Worm (Caenorhabditis elegans) whole organism, L3 larva: ENCODE results near the gene T28C12.2.

Experiments used
- R02D3.7 ChIP-seq: fragments of 150-350 bp; optimal IDR thresholded peaks from 2 replicates; lab custom pipeline; 2014; ENCODE audit warnings: missing biosample characterization, missing genetic modification characterization
- ZK546.5 ChIP-seq: sonication (generic microtip); optimal IDR thresholded peaks from 2 replicates; lab custom pipeline; 2017; ENCODE audit warnings: missing biosample characterization, missing genetic modification characterization
- aly-2 ChIP-seq: fragments of 150-350 bp; optimal IDR thresholded peaks from 2 replicates; lab custom pipeline; 2014; ENCODE audit warnings: missing biosample characterization, missing genetic modification characterization
- ama-1 ChIP-seq: fragments of 150-350 bp; optimal IDR thresholded peaks from 2 replicates; lab custom pipeline; 2018
- ceh-16 ChIP-seq: sonication (generic microtip); optimal IDR thresholded peaks from 2 replicates; lab custom pipeline; 2017; ENCODE audit warnings: missing biosample characterization, missing genetic modification characterization
- ceh-82 ChIP-seq: fragments of 150-350 bp; optimal IDR thresholded peaks from 2 replicates; lab custom pipeline; 2014; ENCODE audit warnings: missing biosample characterization, missing genetic modification characterization
- daf-12 ChIP-seq: fragments of 150-350 bp; optimal IDR thresholded peaks from 2 replicates; lab custom pipeline; 2014; ENCODE audit warnings: missing biosample characterization, missing genetic modification reagents, missing genetic modification characterization
- egl-27 ChIP-seq: sonication (generic microtip); optimal IDR thresholded peaks from 4 replicates; lab custom pipeline; 2017; ENCODE audit warnings: missing biosample characterization, missing genetic modification reagents, missing genetic modification characterization
- elt-2 ChIP-seq: sonication (generic microtip); optimal IDR thresholded peaks from 2 replicates; lab custom pipeline; 2016; ENCODE audit warnings: missing genetic modification reagents, mild to moderate bottlenecking, missing genetic modification characterization, missing compliant biosample characterization
- elt-3 ChIP-seq, 3 experiments: fragments of 150-350 bp in 1 of 3; sonication (generic microtip) in 2 of 3; optimal IDR thresholded peaks; 2 replicates in 2 of 3; 4 replicates in 1 of 3; lab custom pipeline; 2014 to 2017; ENCODE audit warnings: missing biosample characterization in 3 of 3, missing genetic modification characterization in 3 of 3
- eor-1 ChIP-seq, 2 experiments: fragments of 150-350 bp; optimal IDR thresholded peaks; 2 replicates each; lab custom pipeline; 2014 to 2018; ENCODE audit warnings: missing biosample characterization in 2 of 2, missing genetic modification characterization in 2 of 2
- fos-1 ChIP-seq: fragments of 150-350 bp; optimal IDR thresholded peaks from 2 replicates; lab custom pipeline; 2014; ENCODE audit warnings: missing biosample characterization, missing genetic modification characterization
- hmg-11 ChIP-seq: sonication (generic microtip); optimal IDR thresholded peaks from 2 replicates; lab custom pipeline; 2016; ENCODE audit warnings: missing genetic modification characterization, missing compliant biosample characterization
- jun-1 ChIP-seq: fragments of 150-350 bp; optimal IDR thresholded peaks from 2 replicates; lab custom pipeline; 2014; ENCODE audit warnings: missing biosample characterization, missing genetic modification reagents, missing genetic modification characterization
- lin-15B ChIP-seq: fragments of 150-350 bp; optimal IDR thresholded peaks from 2 replicates; lab custom pipeline; 2014; ENCODE audit warnings: missing biosample characterization, missing genetic modification characterization
- lin-39 ChIP-seq: fragments of 150-350 bp; optimal IDR thresholded peaks from 2 replicates; lab custom pipeline; 2018; ENCODE audit warnings: missing biosample characterization, missing genetic modification reagents, missing genetic modification characterization
- lsy-12 ChIP-seq: sonication (generic microtip); optimal IDR thresholded peaks from 2 replicates; lab custom pipeline; 2016; ENCODE audit warnings: mild to moderate bottlenecking, missing genetic modification characterization, missing compliant biosample characterization
- mdl-1 ChIP-seq: fragments of 150-350 bp; optimal IDR thresholded peaks from 2 replicates; lab custom pipeline; 2014; ENCODE audit warnings: missing biosample characterization, missing genetic modification characterization
- mml-1 ChIP-seq: fragments of 150-350 bp; sonication (generic microtip); optimal IDR thresholded peaks from 3 replicates; lab custom pipeline; 2014; ENCODE audit warnings: missing biosample characterization, missing genetic modification characterization
- nfya-1 ChIP-seq: sonication (generic microtip); optimal IDR thresholded peaks from 2 replicates; lab custom pipeline; 2017; ENCODE audit warnings: missing genetic modification characterization, mild to moderate bottlenecking, missing compliant biosample characterization, antibody characterized with exemption, moderate library complexity; ENCODE audit not compliant: insufficient read depth
- nhr-23 ChIP-seq: fragments of 150-350 bp; optimal IDR thresholded peaks from 2 replicates; lab custom pipeline; 2014; ENCODE audit warnings: missing biosample characterization, missing genetic modification reagents, missing genetic modification characterization
- nhr-237 ChIP-seq: fragments of 150-350 bp; optimal IDR thresholded peaks from 2 replicates; lab custom pipeline; 2014; ENCODE audit warnings: missing biosample characterization, missing genetic modification characterization
- nhr-25 ChIP-seq: sonication (generic microtip); optimal IDR thresholded peaks from 2 replicates; lab custom pipeline; 2017; ENCODE audit warnings: missing biosample characterization, missing genetic modification characterization
- nhr-28 ChIP-seq: fragments of 150-350 bp; optimal IDR thresholded peaks from 2 replicates; lab custom pipeline; 2014; ENCODE audit warnings: missing biosample characterization, missing genetic modification characterization
- nhr-43 ChIP-seq: sonication (generic microtip); optimal IDR thresholded peaks from 2 replicates; lab custom pipeline; 2016; ENCODE audit warnings: mild to moderate bottlenecking, missing genetic modification characterization, missing compliant biosample characterization; ENCODE audit not compliant: poor library complexity, severe bottlenecking
- nhr-67 ChIP-seq: fragments of 150-350 bp; optimal IDR thresholded peaks from 2 replicates; lab custom pipeline; 2014; ENCODE audit warnings: missing biosample characterization, missing genetic modification characterization
- nhr-76 ChIP-seq: fragments of 150-350 bp; sonication (generic microtip); optimal IDR thresholded peaks from 5 replicates; lab custom pipeline; 2014; ENCODE audit warnings: missing biosample characterization, missing genetic modification characterization
- nhr-77 ChIP-seq: fragments of 150-350 bp; optimal IDR thresholded peaks from 2 replicates; lab custom pipeline; 2014; ENCODE audit warnings: missing biosample characterization, missing genetic modification characterization
- pha-4 ChIP-seq: fragments of 150-350 bp; optimal IDR thresholded peaks from 2 replicates; lab custom pipeline; 2014; ENCODE audit warnings: missing biosample characterization, missing genetic modification reagents, missing genetic modification characterization
- pqm-1 ChIP-seq: fragments of 150-350 bp; optimal IDR thresholded peaks from 2 replicates; lab custom pipeline; 2017; ENCODE audit warnings: missing biosample characterization, missing genetic modification characterization, inconsistent platforms
- sea-2 ChIP-seq: fragments of 150-350 bp; sonication (generic microtip); optimal IDR thresholded peaks from 4 replicates; lab custom pipeline; 2014; ENCODE audit warnings: missing biosample characterization, missing genetic modification reagents, missing genetic modification characterization
- snpc-4 ChIP-seq: fragments of 150-350 bp; optimal IDR thresholded peaks from 2 replicates; lab custom pipeline; 2014; ENCODE audit warnings: missing biosample characterization, missing genetic modification characterization
- tbx-2 ChIP-seq: sonication (generic microtip); optimal IDR thresholded peaks from 2 replicates; lab custom pipeline; 2016; ENCODE audit warnings: mild to moderate bottlenecking, missing genetic modification characterization, missing compliant biosample characterization
- unc-39 ChIP-seq: sonication (generic microtip); optimal IDR thresholded peaks from 4 replicates; lab custom pipeline; 2017; ENCODE audit warnings: missing biosample characterization, missing genetic modification characterization
- zag-1 ChIP-seq: fragments of 150-350 bp; optimal IDR thresholded peaks from 2 replicates; lab custom pipeline; 2014; ENCODE audit warnings: missing biosample characterization, missing genetic modification characterization
- ztf-11 ChIP-seq: fragments of 150-350 bp; optimal IDR thresholded peaks from 2 replicates; lab custom pipeline; 2014; ENCODE audit warnings: missing biosample characterization, missing genetic modification characterization

Gene T28C12.2

DNA sequence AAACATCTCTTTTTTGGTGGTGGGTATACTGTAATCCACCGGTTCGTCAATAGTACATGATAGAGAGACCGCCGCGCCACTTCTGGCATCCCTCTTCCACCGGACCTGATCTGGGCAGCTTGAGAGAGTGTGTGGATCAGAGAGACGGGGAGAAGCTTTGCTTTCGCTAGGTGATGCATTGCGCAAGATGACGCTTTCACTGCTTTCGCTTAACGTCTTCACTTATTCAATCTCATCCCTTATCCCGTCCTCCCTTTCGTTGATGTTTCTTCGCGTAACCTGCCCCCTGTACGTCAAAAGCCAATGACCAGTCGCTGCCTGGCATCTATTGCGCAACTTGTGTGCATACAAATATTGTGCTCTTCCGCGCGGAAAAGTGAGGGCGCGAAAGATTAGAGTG lies 25.2 kb downstream of the T28C12.2 start:
- no peak for TF ChIP-seq ceh-82 (tag; lab: Kevin White, UChicago)
- TF ChIP-seq nhr-77: no peak
- no peak for TF ChIP-seq fos-1
- no peak for TF ChIP-seq jun-1
- TF ChIP-seq nfya-1 (tag; lab: Kevin White, UChicago): peak; percentile 37
- no peak for TF ChIP-seq nhr-237 (tag; lab: Kevin White, UChicago)
- TF ChIP-seq daf-12 (tag; lab: Kevin White, UChicago): no peak
- peak; percentile 51 for TF ChIP-seq tbx-2 (tag; lab: Kevin White, UChicago)
- peak in 1 of 3 experiments; percentile 28 for TF ChIP-seq elt-3 (tag; optimal IDR thresholded peaks at IDR 0.05; lab: Kevin White, UChicago)
- TF ChIP-seq ama-1 (lab: Kevin White, UChicago): no peak
- TF ChIP-seq pha-4: no peak
- TF ChIP-seq nhr-23: peak; percentile 76
- no peak for TF ChIP-seq R02D3.7 (tag; lab: Kevin White, UChicago)
- TF ChIP-seq pqm-1 (tag; lab: Kevin White, UChicago): no peak
- TF ChIP-seq lin-39: no peak
- TF ChIP-seq sea-2 (GFP tag; lab: Kevin White, UChicago): no peak
- no peak for TF ChIP-seq egl-27 (tag; lab: Kevin White, UChicago)
- no peak for TF ChIP-seq elt-2
- TF ChIP-seq mml-1 (tag; lab: Kevin White, UChicago): no peak
- TF ChIP-seq eor-1 (tag; optimal IDR thresholded peaks at IDR 0.05; lab: Kevin White, UChicago): no peak
- TF ChIP-seq ztf-11 (tag; lab: Kevin White, UChicago): no peak
- TF ChIP-seq ZK546.5 (tag; lab: Kevin White, UChicago): no peak
- TF ChIP-seq nhr-67 (tag; lab: Kevin White, UChicago): no peak
- TF ChIP-seq snpc-4 (tag; lab: Kevin White, UChicago): no peak
- TF ChIP-seq nhr-28 (tag; lab: Kevin White, UChicago): no peak
- TF ChIP-seq unc-39 (tag; lab: Kevin White, UChicago): no peak
- peak; percentile 95 for TF ChIP-seq nhr-43 (tag; lab: Kevin White, UChicago)
- no peak for TF ChIP-seq zag-1 (tag; lab: Kevin White, UChicago)
- no peak for TF ChIP-seq aly-2 (tag; lab: Kevin White, UChicago)
- TF ChIP-seq lin-15B (tag; lab: Kevin White, UChicago): no peak
- no peak for TF ChIP-seq mdl-1 (tag; lab: Kevin White, UChicago)
- TF ChIP-seq hmg-11: no peak
- no peak for TF ChIP-seq lsy-12 (tag; lab: Kevin White, UChicago)
- no peak for TF ChIP-seq nhr-76 (tag; lab: Kevin White, UChicago)
- no peak for TF ChIP-seq ceh-16 (tag; lab: Kevin White, UChicago)
- TF ChIP-seq nhr-25 (tag; lab: Kevin White, UChicago): peak; percentile 96
- TF ChIP-seq, all 47 proteins: peak for 6

DNA sequence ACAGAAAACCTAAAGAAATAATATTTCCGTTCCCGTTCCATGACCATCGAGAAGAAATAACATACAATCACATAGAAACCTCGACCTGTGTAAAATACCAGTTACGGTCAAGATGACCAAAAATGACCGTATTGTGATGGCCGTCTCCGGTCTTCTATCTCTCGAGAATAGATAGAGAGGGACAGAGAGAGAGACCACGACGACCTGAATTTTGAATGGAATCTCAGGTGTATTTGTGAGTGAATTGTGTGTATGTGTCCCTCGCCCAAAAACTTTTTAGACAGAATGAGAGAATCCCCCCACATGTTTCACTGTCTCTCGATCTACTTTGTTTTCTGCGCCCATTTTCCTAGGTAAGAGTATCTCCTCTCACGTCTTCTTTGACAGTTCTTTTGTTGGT lies 25.8 kb downstream of the T28C12.2 start:
- TF ChIP-seq nhr-23 (peak; percentile 28), nhr-28 (tag; lab: Kevin White, UChicago) (no peak)

DNA sequence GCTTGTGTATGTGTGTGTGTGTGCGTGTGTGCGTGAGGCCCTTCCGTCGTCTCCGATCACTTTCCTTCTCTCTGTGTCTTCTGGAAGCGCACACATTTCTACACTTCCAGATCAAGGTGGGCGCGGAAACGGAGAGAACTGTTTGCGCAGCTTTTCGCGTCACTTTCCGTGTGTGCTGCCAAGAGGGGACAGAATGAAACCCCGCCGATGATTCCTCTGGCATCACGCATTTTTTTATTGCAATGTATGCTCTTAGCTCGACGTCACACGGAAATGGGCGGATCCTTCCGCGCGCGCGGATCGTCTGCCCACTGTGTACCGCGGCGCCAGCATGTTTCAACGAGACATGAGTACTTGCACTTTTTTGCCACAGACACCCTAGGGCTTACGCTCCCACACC lies 26.4 kb downstream of the T28C12.2 start:
- peak; percentile 7 for TF ChIP-seq pha-4
- TF ChIP-seq nhr-76 (tag; lab: Kevin White, UChicago): no peak

ce11 chrV:6355975-6356441 lies 27.0 kb downstream of the T28C12.2 start, which contains the start of gene bcl-11:
Gene bcl-11, plus strand, starts transcription at chrV:6356025.
- peak; percentile 19 for TF ChIP-seq pha-4
- no peak for TF ChIP-seq egl-27 (tag; lab: Kevin White, UChicago)
- peak; percentile 94 for TF ChIP-seq elt-2
- TF ChIP-seq jun-1: peak; percentile 13
- TF ChIP-seq pqm-1 (tag; lab: Kevin White, UChicago): peak; percentile 90

DNA sequence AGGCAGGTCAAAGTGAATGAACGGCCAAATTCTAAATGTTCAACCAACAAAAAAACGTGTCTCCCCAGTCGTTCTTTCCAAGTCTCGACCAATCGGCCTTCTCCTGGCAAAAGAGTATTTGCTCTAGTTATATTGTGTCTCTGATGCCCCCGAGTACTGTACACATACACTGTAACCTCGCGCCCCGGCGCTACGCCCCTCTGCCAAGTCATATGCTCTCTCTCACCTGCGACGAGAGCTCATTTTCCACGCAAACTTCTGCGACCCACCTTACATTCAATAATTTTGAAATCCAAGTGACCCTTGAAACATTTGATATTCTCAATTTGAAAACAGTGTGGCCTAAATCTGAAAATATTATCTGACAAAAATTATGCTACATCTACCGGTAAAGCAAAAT lies 28.2 kb downstream of the T28C12.2 start:
- TF ChIP-seq pha-4 (peak; percentile 74), zag-1 (tag; lab: Kevin White, UChicago) (no peak), nhr-28 (tag; lab: Kevin White, UChicago) (no peak), lin-39 (no peak), tbx-2 (tag; lab: Kevin White, UChicago) (no peak)
